1 fruit fly cellular context compared by ENCODE assay signal in the genomic region with DNA sequence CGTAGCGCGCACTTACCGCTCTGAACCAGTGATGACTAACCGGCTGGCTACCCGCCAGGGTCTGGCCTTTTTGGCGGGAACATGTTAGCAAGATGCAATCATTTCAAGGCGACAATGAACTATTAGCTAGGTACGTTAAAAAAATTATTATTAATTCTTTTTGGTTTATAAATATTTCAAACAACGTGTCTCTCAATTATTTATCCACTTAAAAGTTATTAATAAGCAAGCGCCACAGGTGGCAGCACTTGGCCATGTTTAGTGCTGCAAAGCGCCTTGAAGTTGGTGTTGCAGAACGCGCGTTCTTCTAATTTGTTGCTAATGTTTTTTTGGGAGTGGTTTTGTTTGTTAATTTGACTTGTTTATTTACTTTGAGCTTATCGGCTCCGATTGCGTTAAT.
TF ChIP-seq lines count a peak whose summit lies in the region.

A gene (minus strand): TSS at position 39 of the 400 bp plus-strand sequence.
A gene (plus strand): TSS at position 66 of the 400 bp plus-strand sequence.

TF ChIP-seq in whole organism, embryonic, 481 proteins besides CTCF, POLR2A, EP300 and RAD21 (continued from another document and continues in another):
- TF ChIP-seq CG17359 (tag; optimal IDR thresholded peaks at IDR 0.05; lab: Kevin White, UChicago) (peak; percentile 62), CG2889 (GFP tag; IDR thresholded peaks at IDR 0.05; lab: Robert Waterston, UW) (no peak), CG2678 (tag; optimal IDR thresholded peaks at IDR 0.05; lab: Kevin White, UChicago) (no peak), fru (optimal IDR thresholded peaks at IDR 0.05; lab: Kevin White, UChicago) (no peak), sna (GFP tag; IDR thresholded peaks at IDR 0.05; lab: Robert Waterston, UW; ENCODE audit: partially characterized antibody) (no peak), Poxn (GFP tag; IDR thresholded peaks at IDR 0.05; lab: Robert Waterston, UW) (0 out of 2 replicates have a peak, but pooled peaks have one; percentile 30), Rfx (GFP tag; IDR thresholded peaks at IDR 0.05; lab: Robert Waterston, UW) (peak; percentile 90), Ada2b (GFP tag; IDR thresholded peaks at IDR 0.05; lab: Robert Waterston, UW) (peak; percentile 60), run (tag; optimal IDR thresholded peaks at IDR 0.05; lab: Kevin White, UChicago) (peak; percentile 39), CG2116 (GFP tag; optimal IDR thresholded peaks at IDR 0.05; lab: Kevin White, UChicago) (peak; percentile 70), CG8359 (GFP tag; optimal IDR thresholded peaks at IDR 0.05; lab: Kevin White, UChicago; ENCODE audit: borderline replicate concordance) (no peak), tx (GFP tag; optimal IDR thresholded peaks at IDR 0.05; lab: Kevin White, UChicago) (peak; percentile 75), Med (GFP tag; lab: Kevin White, UChicago) (peak; percentile 97), Dref (GFP tag; IDR thresholded peaks at IDR 0.05; lab: Robert Waterston, UW) (0 out of 2 replicates have a peak, but pooled peaks have one; percentile 38), CG14014 (GFP tag; IDR thresholded peaks at IDR 0.05; lab: Robert Waterston, UW) (peak; percentile 63; the same call in 1 of the 2 replicates), CG30431 (GFP tag; optimal IDR thresholded peaks at IDR 0.05; lab: Kevin White, UChicago) (peak; percentile 63), ab (GFP tag; optimal IDR thresholded peaks at IDR 0.05; lab: Kevin White, UChicago) (peak; percentile 67), unc-4 (GFP tag; IDR thresholded peaks at IDR 0.05; lab: Robert Waterston, UW; ENCODE audit: partially characterized antibody) (peak; percentile 43), Atf-2 (GFP tag; optimal IDR thresholded peaks at IDR 0.05; lab: Kevin White, UChicago) (peak; percentile 74), wek (GFP tag; optimal IDR thresholded peaks at IDR 0.05; lab: Kevin White, UChicago) (no peak), al (GFP tag; IDR thresholded peaks at IDR 0.05; lab: Robert Waterston, UW) (peak; percentile 72), CG10321 (GFP tag; IDR thresholded peaks at IDR 0.05; lab: Robert Waterston, UW) (no peak), CG8290 (GFP tag; optimal IDR thresholded peaks at IDR 0.05; lab: Kevin White, UChicago) (peak; percentile 69), CG8290 (tag; optimal IDR thresholded peaks at IDR 0.05; lab: Kevin White, UChicago) (peak in 1 of 2 experiments; percentile 23), CG12659 (GFP tag; optimal IDR thresholded peaks at IDR 0.05; lab: Kevin White, UChicago) (peak; percentile 93), seq (GFP tag; IDR thresholded peaks at IDR 0.05; lab: Robert Waterston, UW) (no peak), ash1 (GFP tag; optimal IDR thresholded peaks at IDR 0.05; lab: Kevin White, UChicago) (no peak), ewg (GFP tag; optimal IDR thresholded peaks at IDR 0.05; lab: Kevin White, UChicago) (peak; percentile 83), yki (optimal IDR thresholded peaks at IDR 0.05; lab: Kevin White, UChicago) (no peak), br (optimal IDR thresholded peaks at IDR 0.05; lab: Kevin White, UChicago) (no peak), D19B (GFP tag; optimal IDR thresholded peaks at IDR 0.05; lab: Kevin White, UChicago) (peak; percentile 65), az2 (GFP tag; optimal IDR thresholded peaks at IDR 0.05; lab: Kevin White, UChicago) (peak; percentile 74), Mrtf (GFP tag; IDR thresholded peaks at IDR 0.05; lab: Robert Waterston, UW) (peak; percentile 63; the same call in 2 of the 3 replicates), CG11398 (GFP tag; optimal IDR thresholded peaks at IDR 0.05; lab: Kevin White, UChicago) (peak; percentile 54), h (optimal IDR thresholded peaks at IDR 0.05; lab: Kevin White, UChicago) (no peak), CG3065 (GFP tag; optimal IDR thresholded peaks at IDR 0.05; lab: Kevin White, UChicago) (peak; percentile 68), hkb (optimal IDR thresholded peaks at IDR 0.05; lab: Kevin White, UChicago) (peak; percentile 92), hkb (GFP tag; IDR thresholded peaks at IDR 0.05; lab: Robert Waterston, UW) (peak; percentile 67), Awh (GFP tag; IDR thresholded peaks at IDR 0.05; lab: Robert Waterston, UW) (no peak), CG31224 (GFP tag; IDR thresholded peaks at IDR 0.05; lab: Robert Waterston, UW) (peak; percentile 64), Neu2 (GFP tag; optimal IDR thresholded peaks at IDR 0.05; lab: Kevin White, UChicago; ENCODE audit: borderline replicate concordance) (no peak), gro (GFP tag; optimal IDR thresholded peaks at IDR 0.05; lab: Kevin White, UChicago) (no peak), bbx (GFP tag; IDR thresholded peaks at IDR 0.05; lab: Robert Waterston, UW; ENCODE audit: partially characterized antibody) (no peak), Hand (GFP tag; optimal IDR thresholded peaks at IDR 0.05; lab: Kevin White, UChicago) (peak; percentile 48), CG3838 (GFP tag; optimal IDR thresholded peaks at IDR 0.05; lab: Kevin White, UChicago) (peak; percentile 59), caup (GFP tag; optimal IDR thresholded peaks at IDR 0.05; lab: Kevin White, UChicago; ENCODE audit: severe bottlenecking) (peak; percentile 87), Oaz (GFP tag; IDR thresholded peaks at IDR 0.05; lab: Robert Waterston, UW) (no peak), pb (GFP tag; optimal IDR thresholded peaks at IDR 0.05; lab: Kevin White, UChicago) (peak; percentile 50), pho (GFP tag; optimal IDR thresholded peaks at IDR 0.05; lab: Kevin White, UChicago) (peak; percentile 89), CG9215 (GFP tag; IDR thresholded peaks at IDR 0.05; lab: Robert Waterston, UW) (peak; percentile 80), NC2β (GFP tag; optimal IDR thresholded peaks at IDR 0.05; lab: Kevin White, UChicago) (peak; percentile 64), CG13287 (GFP tag; IDR thresholded peaks at IDR 0.05; lab: Robert Waterston, UW; ENCODE audit: partially characterized antibody) (peak; percentile 59), gce (GFP tag; IDR thresholded peaks at IDR 0.05; lab: Robert Waterston, UW) (no peak), bcd (GFP tag; optimal IDR thresholded peaks at IDR 0.05; lab: Kevin White, UChicago) (peak; percentile 84), CG12744 (GFP tag; optimal IDR thresholded peaks at IDR 0.05; lab: Kevin White, UChicago) (peak; percentile 88), peb (GFP tag; IDR thresholded peaks at IDR 0.05; lab: Robert Waterston, UW) (peak; percentile 16; the same call in 1 of the 2 replicates), CG1832 (GFP tag; optimal IDR thresholded peaks at IDR 0.05; lab: Kevin White, UChicago) (no peak), lilli (GFP tag; optimal IDR thresholded peaks at IDR 0.05; lab: Kevin White, UChicago) (peak; percentile 93), CG10274 (GFP tag; optimal IDR thresholded peaks at IDR 0.05; lab: Kevin White, UChicago) (peak; percentile 60), CG18476 (GFP tag; optimal IDR thresholded peaks at IDR 0.05; lab: Kevin White, UChicago) (peak; percentile 85), HLH54F (GFP tag; optimal IDR thresholded peaks at IDR 0.05; lab: Kevin White, UChicago) (peak; percentile 87), oc (tag; optimal IDR thresholded peaks at IDR 0.05; lab: Kevin White, UChicago) (no peak), CG33557 (GFP tag; optimal IDR thresholded peaks at IDR 0.05; lab: Kevin White, UChicago) (peak; percentile 68), B-H2 (GFP tag; optimal IDR thresholded peaks at IDR 0.05; lab: Kevin White, UChicago) (peak; percentile 87), nau (GFP tag; optimal IDR thresholded peaks at IDR 0.05; lab: Kevin White, UChicago) (no peak), CG6813 (GFP tag; optimal IDR thresholded peaks at IDR 0.05; lab: Kevin White, UChicago) (peak; percentile 5), bab2 (GFP tag; optimal IDR thresholded peaks at IDR 0.05; lab: Kevin White, UChicago) (peak; percentile 78), Atf3 (GFP tag; optimal IDR thresholded peaks at IDR 0.05; lab: Kevin White, UChicago) (peak; percentile 63), Antp (GFP tag; optimal IDR thresholded peaks at IDR 0.05; lab: Kevin White, UChicago) (peak; percentile 67), rib (GFP tag; IDR thresholded peaks at IDR 0.05; lab: Robert Waterston, UW) (peak; percentile 43; the same call in 1 of the 2 replicates), CG4854 (GFP tag; optimal IDR thresholded peaks at IDR 0.05; lab: Kevin White, UChicago) (peak; percentile 73), CG32767 (GFP tag; IDR thresholded peaks at IDR 0.05; lab: Robert Waterston, UW) (peak; percentile 44; the same call in 1 of the 2 replicates), trh (GFP tag; optimal IDR thresholded peaks at IDR 0.05; lab: Kevin White, UChicago) (peak; percentile 59), sqz (GFP tag; optimal IDR thresholded peaks at IDR 0.05; lab: Kevin White, UChicago) (no peak), usp (GFP tag; optimal IDR thresholded peaks at IDR 0.05; lab: Kevin White, UChicago) (no peak), trem (tag; optimal IDR thresholded peaks at IDR 0.05; lab: Kevin White, UChicago) (peak; percentile 93), dimm (GFP tag; IDR thresholded peaks at IDR 0.05; lab: Robert Waterston, UW) (no peak), Trl (optimal IDR thresholded peaks at IDR 0.05; lab: Kevin White, UChicago) (no peak), Trl (GFP tag; optimal IDR thresholded peaks at IDR 0.05; lab: Kevin White, UChicago) (peak; percentile 78), insv (GFP tag; optimal IDR thresholded peaks at IDR 0.05; lab: Kevin White, UChicago) (peak in 1 of 2 experiments; percentile 40), ase (GFP tag; IDR thresholded peaks at IDR 0.05; lab: Robert Waterston, UW) (no peak), Sry-β (GFP tag; optimal IDR thresholded peaks at IDR 0.05; lab: Kevin White, UChicago) (peak; percentile 99), CG7987 (GFP tag; optimal IDR thresholded peaks at IDR 0.05; lab: Kevin White, UChicago) (peak; percentile 76), zen2 (GFP tag; IDR thresholded peaks at IDR 0.05; lab: Robert Waterston, UW; ENCODE audit: partially characterized antibody) (no peak), sd (tag; optimal IDR thresholded peaks at IDR 0.05; lab: Kevin White, UChicago) (no peak), mirr (GFP tag; optimal IDR thresholded peaks at IDR 0.05; lab: Kevin White, UChicago) (peak; percentile 63), hth (optimal IDR thresholded peaks at IDR 0.05; lab: Kevin White, UChicago) (no peak), z (GFP tag; IDR thresholded peaks at IDR 0.05; lab: Robert Waterston, UW) (no peak), shn (GFP tag; optimal IDR thresholded peaks at IDR 0.05; lab: Kevin White, UChicago) (peak; percentile 76), CG10565 (GFP tag; optimal IDR thresholded peaks at IDR 0.05; lab: Kevin White, UChicago) (peak; percentile 51), klu (GFP tag; IDR thresholded peaks at IDR 0.05; lab: Robert Waterston, UW) (peak; percentile 79), E2f1 (GFP tag; IDR thresholded peaks at IDR 0.05; lab: Robert Waterston, UW) (peak; percentile 75), Gug (GFP tag; IDR thresholded peaks at IDR 0.05; lab: Robert Waterston, UW) (peak; percentile 70), CG17328 (GFP tag; IDR thresholded peaks at IDR 0.05; lab: Robert Waterston, UW) (0 out of 2 replicates have a peak, but pooled peaks have one; percentile 11), CG11085 (GFP tag; IDR thresholded peaks at IDR 0.05; lab: Robert Waterston, UW) (peak; percentile 67), CG4282 (GFP tag; optimal IDR thresholded peaks at IDR 0.05; lab: Kevin White, UChicago) (peak; percentile 51), cato (GFP tag; optimal IDR thresholded peaks at IDR 0.05; lab: Kevin White, UChicago; ENCODE audit: borderline replicate concordance) (peak; percentile 63), crol (GFP tag; IDR thresholded peaks at IDR 0.05; lab: Robert Waterston, UW) (no peak), NK7.1 (GFP tag; optimal IDR thresholded peaks at IDR 0.05; lab: Kevin White, UChicago) (peak; percentile 19), CG8765 (GFP tag; IDR thresholded peaks at IDR 0.05; lab: Robert Waterston, UW) (peak; percentile 64), Lpt (GFP tag; optimal IDR thresholded peaks at IDR 0.05; lab: Kevin White, UChicago) (no peak), CG5245 (GFP tag; optimal IDR thresholded peaks at IDR 0.05; lab: Kevin White, UChicago) (peak; percentile 75), tap (tag; optimal IDR thresholded peaks at IDR 0.05; lab: Kevin White, UChicago) (no peak), Bgb (GFP tag; IDR thresholded peaks at IDR 0.05; lab: Robert Waterston, UW; ENCODE audit: partially characterized antibody) (no peak; the same call in 1 of the 2 replicates), CG10462 (GFP tag; optimal IDR thresholded peaks at IDR 0.05; lab: Kevin White, UChicago) (peak; percentile 34), Tbp (GFP tag; optimal IDR thresholded peaks at IDR 0.05; lab: Kevin White, UChicago) (no peak), Ravus (GFP tag; IDR thresholded peaks at IDR 0.05; lab: Robert Waterston, UW) (no peak), kni (GFP tag; optimal IDR thresholded peaks at IDR 0.05; lab: Kevin White, UChicago) (peak; percentile 68), HLHmδ (GFP tag; optimal IDR thresholded peaks at IDR 0.05; lab: Kevin White, UChicago) (no peak), CG2875 (GFP tag; optimal IDR thresholded peaks at IDR 0.05; lab: Kevin White, UChicago) (peak; percentile 24), CG17385 (GFP tag; optimal IDR thresholded peaks at IDR 0.05; lab: Kevin White, UChicago) (peak; percentile 76), lov (optimal IDR thresholded peaks at IDR 0.05; lab: Kevin White, UChicago) (no peak), lov (GFP tag; IDR thresholded peaks at IDR 0.05; lab: Robert Waterston, UW) (peak; percentile 51; the same call in 1 of the 3 replicates), Deaf1 (tag; optimal IDR thresholded peaks at IDR 0.05; lab: Kevin White, UChicago) (no peak), Eip74EF (GFP tag; optimal IDR thresholded peaks at IDR 0.05; lab: Kevin White, UChicago) (no peak), onecut (GFP tag; IDR thresholded peaks at IDR 0.05; lab: Robert Waterston, UW) (peak; percentile 49), ems (GFP tag; optimal IDR thresholded peaks at IDR 0.05; lab: Kevin White, UChicago) (peak; percentile 84), Lim3 (GFP tag; IDR thresholded peaks at IDR 0.05; lab: Robert Waterston, UW) (no peak), CG15514 (GFP tag; optimal IDR thresholded peaks at IDR 0.05; lab: Kevin White, UChicago) (peak; percentile 88), Dfd (GFP tag; optimal IDR thresholded peaks at IDR 0.05; lab: Kevin White, UChicago) (no peak), CG6654 (GFP tag; optimal IDR thresholded peaks at IDR 0.05; lab: Kevin White, UChicago) (peak; percentile 49), Hr51 (GFP tag; optimal IDR thresholded peaks at IDR 0.05; lab: Kevin White, UChicago) (peak in 1 of 2 experiments; percentile 88), Ptx1 (GFP tag; IDR thresholded peaks at IDR 0.05; lab: Robert Waterston, UW) (peak; percentile 86), Side (GFP tag; optimal IDR thresholded peaks at IDR 0.05; lab: Kevin White, UChicago) (peak; percentile 72), CG11456 (GFP tag; IDR thresholded peaks at IDR 0.05; lab: Robert Waterston, UW) (peak; percentile 80; the same call in 2 of the 3 replicates)
